Worm (Caenorhabditis elegans): ENCODE data around the gene M05D6.9.

DNA sequence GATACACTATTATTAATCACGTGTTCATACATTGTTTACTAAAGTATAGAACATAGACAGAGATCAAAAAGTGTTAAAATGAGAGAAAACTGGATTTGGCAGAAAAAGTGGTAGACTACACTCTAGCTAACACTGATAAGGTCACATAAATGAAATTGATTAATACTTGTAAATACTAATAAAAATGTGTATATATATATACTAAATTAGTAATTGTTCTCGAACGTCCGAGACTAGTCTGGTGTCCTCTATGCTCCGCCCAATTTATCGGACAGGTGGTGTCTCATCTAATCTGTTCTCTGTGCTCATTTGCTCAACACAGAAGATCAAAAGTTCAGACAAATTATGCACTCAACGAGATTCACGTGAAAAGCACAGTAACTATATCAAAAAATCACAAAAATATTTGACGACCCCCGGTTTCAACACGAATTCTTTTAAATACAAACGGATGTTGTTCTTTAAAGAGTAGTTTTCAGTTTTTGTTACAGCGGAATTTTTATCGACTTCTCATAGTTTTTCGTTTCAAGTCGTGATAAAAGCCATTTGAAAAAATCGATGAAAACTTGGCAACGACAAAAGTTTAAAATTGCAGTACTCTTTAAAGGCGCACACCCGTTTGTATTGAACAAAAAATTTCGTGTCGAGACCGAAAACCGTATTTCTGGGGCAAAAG, 12.9 kb upstream of the M05D6.9 start:
- TF ChIP-seq pes-1 (GFP tag; IDR thresholded peaks at IDR 0.05) = no peak
- no peak for TF ChIP-seq hmg-4 (GFP tag; optimal IDR thresholded peaks at IDR 0.05)
- no peak for TF ChIP-seq tra-4 (tag; optimal IDR thresholded peaks at IDR 0.05)
- no peak for TF ChIP-seq scrt-1 (GFP tag; IDR thresholded peaks at IDR 0.05)
- no peak for TF ChIP-seq ceh-13 (GFP tag; optimal IDR thresholded peaks at IDR 0.05)
- no peak for TF ChIP-seq aly-1 (tag; optimal IDR thresholded peaks at IDR 0.05)
- TF ChIP-seq ets-7 (tag; optimal IDR thresholded peaks at IDR 0.05) = no peak
- TF ChIP-seq F13C5.2 (tag; optimal IDR thresholded peaks at IDR 0.05) = no peak
- no peak for TF ChIP-seq tbx-37 (GFP tag; conservative IDR thresholded peaks at IDR 0.05)
- no peak for TF ChIP-seq tbx-11 (GFP tag; IDR thresholded peaks at IDR 0.05)
